Worm (Caenorhabditis elegans) whole organism, late embryonic: ENCODE data around the gene rips-1.

Source experiments
- ahr-1 ChIP-seq: sonication (generic microtip); optimal IDR thresholded peaks from 2 replicates; lab custom pipeline; 2016; ENCODE audit warnings: missing genetic modification characterization, missing compliant biosample characterization
- ama-1 ChIP-seq: fragments of 150-350 bp; optimal IDR thresholded peaks from 2 replicates; lab custom pipeline; 2014
- ceh-9 ChIP-seq: sonication (generic microtip); optimal IDR thresholded peaks from 2 replicates; lab custom pipeline; 2016; ENCODE audit warnings: mild to moderate bottlenecking, missing genetic modification characterization, inconsistent platforms, missing compliant biosample characterization
- ets-4 ChIP-seq: sonication (generic microtip); optimal IDR thresholded peaks from 2 replicates; lab custom pipeline; 2016; ENCODE audit warnings: missing genetic modification characterization, missing compliant biosample characterization
- hlh-13 ChIP-seq: fragments of 200-800 bp; sonication (Bioruptor generic); optimal IDR thresholded peaks from 2 replicates; lab custom pipeline; 2018; ENCODE audit warnings: mild to moderate bottlenecking, missing genetic modification characterization, missing compliant biosample characterization
- nhr-232 ChIP-seq: sonication (generic microtip); optimal IDR thresholded peaks from 2 replicates; lab custom pipeline; 2016; ENCODE audit warnings: missing genetic modification characterization, missing compliant biosample characterization
- pha-4 ChIP-seq: fragments of 150-350 bp; optimal IDR thresholded peaks from 2 replicates; lab custom pipeline; 2018; ENCODE audit warnings: missing biosample characterization, missing genetic modification reagents, missing genetic modification characterization
- pqm-1 ChIP-seq: sonication (generic microtip); optimal IDR thresholded peaks from 2 replicates; lab custom pipeline; 2016; ENCODE audit warnings: missing genetic modification characterization, missing compliant biosample characterization
- unc-42 ChIP-seq: sonication (generic microtip); optimal IDR thresholded peaks from 2 replicates; lab custom pipeline; 2016; ENCODE audit warnings: missing genotype, missing genetic modification characterization, missing compliant biosample characterization

- TF ChIP-seq hlh-13, result no peak
- no peak for TF ChIP-seq pha-4 (tag; lab: Kevin White, UChicago)
- TF ChIP-seq nhr-232 (tag; lab: Kevin White, UChicago), result no peak
- TF ChIP-seq unc-42 (tag; lab: Kevin White, UChicago), result no peak
- TF ChIP-seq pqm-1 (tag; lab: Kevin White, UChicago), result no peak
- TF ChIP-seq ama-1 (lab: Kevin White, UChicago), result no peak
- TF ChIP-seq ceh-9 (tag; lab: Kevin White, UChicago), result no peak
- no peak for TF ChIP-seq ets-4 (tag; lab: Kevin White, UChicago)
- TF ChIP-seq ahr-1 (tag; lab: Kevin White, UChicago), result no peak
Measured at ce11 chrV:3750328-3750727, 21.5 kb upstream of the rips-1 start.
